Worm (Caenorhabditis elegans) whole organism, L4 larva: Measurements from ENCODE around the gene col-158.
A peak's percentile ranks its signal among the peaks of the same experiment; 100 is the strongest.

Source experiments
- D1046.2 ChIP-seq: fragments of 200-800 bp; sonication (Bioruptor generic); IDR thresholded peaks from 2 replicates; pipeline ENCODE4 v1.3.6; 2022; ENCODE audit warnings: missing genetic modification characterization, missing compliant biosample characterization
- F26F4.8 ChIP-seq: fragments of 200-800 bp; sonication (Bioruptor generic); conservative IDR thresholded peaks from 2 replicates; pipeline ENCODE4 v1.3.6; 2022; ENCODE audit warnings: missing genetic modification characterization, missing compliant biosample characterization
- F37D6.2 ChIP-seq: sonication (generic microtip); optimal IDR thresholded peaks from 2 replicates; lab custom pipeline; 2016; ENCODE audit warnings: mild to moderate bottlenecking, missing genetic modification characterization, missing compliant biosample characterization
- F49E8.2 ChIP-seq: sonication (generic microtip); optimal IDR thresholded peaks from 2 replicates; lab custom pipeline; 2016; ENCODE audit warnings: missing compliant biosample characterization, mild to moderate bottlenecking, missing genetic modification characterization, borderline replicate concordance
- Y105C5A.15 ChIP-seq: fragments of 200-800 bp; sonication (Bioruptor generic); IDR thresholded peaks from 2 replicates; pipeline ENCODE4 v1.3.6; 2022; ENCODE audit warnings: missing genetic modification characterization, missing compliant biosample characterization
- aha-1 ChIP-seq: fragments of 150-350 bp; peaks from one replicate; lab custom pipeline; 2014; ENCODE audit warnings: missing biosample characterization, missing genetic modification characterization
- attf-4 ChIP-seq: sonication (generic microtip); optimal IDR thresholded peaks from 3 replicates; lab custom pipeline; 2017; ENCODE audit warnings: missing biosample characterization, missing genetic modification characterization
- ceh-20 ChIP-seq: fragments of 200-800 bp; sonication (Bioruptor generic); IDR thresholded peaks from 2 replicates; pipeline ENCODE4 v1.3.6; 2022; ENCODE audit warnings: missing genetic modification reagents, missing genetic modification characterization, missing compliant biosample characterization
- ceh-32 ChIP-seq: sonication (generic microtip); optimal IDR thresholded peaks from 2 replicates; lab custom pipeline; 2016; ENCODE audit warnings: mild to moderate bottlenecking, missing genetic modification characterization, missing compliant biosample characterization; ENCODE audit not compliant: poor library complexity
- ceh-44 ChIP-seq: fragments of 200-800 bp; sonication (Bioruptor generic); IDR thresholded peaks from 2 replicates; pipeline ENCODE4 v1.3.6; 2022; ENCODE audit warnings: missing genetic modification reagents, missing genetic modification characterization, missing compliant biosample characterization
- ceh-62 ChIP-seq: sonication (generic microtip); optimal IDR thresholded peaks from 2 replicates; lab custom pipeline; 2017; ENCODE audit warnings: missing biosample characterization, missing genetic modification characterization
- cey-2 ChIP-seq: sonication (generic microtip); optimal IDR thresholded peaks from 3 replicates; lab custom pipeline; 2017; ENCODE audit warnings: missing genetic modification characterization, mild to moderate bottlenecking, missing compliant biosample characterization, antibody characterized with exemption, borderline replicate concordance; ENCODE audit not compliant: insufficient read depth
- daf-16 ChIP-seq, 3 experiments: sonication (generic microtip); optimal IDR thresholded peaks; 2 replicates each; lab custom pipeline; 2016 to 2017; ENCODE audit warnings: missing genetic modification characterization in 3 of 3, missing genetic modification reagents in 3 of 3, mild to moderate bottlenecking in 2 of 3, missing compliant biosample characterization in 2 of 3, missing biosample characterization in 1 of 3, moderate library complexity in 1 of 3
- daf-8 ChIP-seq: fragments of 200-800 bp; sonication (Bioruptor generic); IDR thresholded peaks from 2 replicates; pipeline ENCODE4 v1.3.6; 2022; ENCODE audit warnings: missing genetic modification characterization, missing compliant biosample characterization
- dmd-6 ChIP-seq: fragments of 200-800 bp; sonication (Bioruptor generic); IDR thresholded peaks from 2 replicates; pipeline ENCODE4 v1.3.6; 2022; ENCODE audit warnings: missing genetic modification reagents, missing genetic modification characterization, missing compliant biosample characterization
- dmd-8 ChIP-seq: fragments of 200-800 bp; sonication (Bioruptor generic); IDR thresholded peaks from 2 replicates; pipeline ENCODE4 v1.3.6; 2022; ENCODE audit warnings: missing genetic modification characterization, missing compliant biosample characterization
- dpl-1 ChIP-seq: fragments of 150-350 bp; optimal IDR thresholded peaks from 2 replicates; lab custom pipeline; 2014; ENCODE audit warnings: missing biosample characterization, missing genetic modification reagents, missing genetic modification characterization
- duxl-1 ChIP-seq: sonication (generic microtip); optimal IDR thresholded peaks from 2 replicates; lab custom pipeline; 2016; ENCODE audit warnings: mild to moderate bottlenecking, missing genetic modification characterization, moderate library complexity, missing compliant biosample characterization; ENCODE audit not compliant: poor library complexity
- fkh-10 ChIP-seq: fragments of 150-350 bp; optimal IDR thresholded peaks from 2 replicates; lab custom pipeline; 2014; ENCODE audit warnings: missing biosample characterization, missing genetic modification reagents, missing genetic modification characterization
- fos-1 ChIP-seq: fragments of 150-350 bp; optimal IDR thresholded peaks from 2 replicates; lab custom pipeline; 2014; ENCODE audit warnings: missing biosample characterization, missing genetic modification characterization
- hlh-11 ChIP-seq: fragments of 200-800 bp; sonication (Bioruptor generic); optimal IDR thresholded peaks from 2 replicates; lab custom pipeline; 2018; ENCODE audit warnings: mild to moderate bottlenecking, missing genetic modification characterization, missing compliant biosample characterization
- hlh-30 ChIP-seq: sonication (generic microtip); optimal IDR thresholded peaks from 2 replicates; lab custom pipeline; 2017; ENCODE audit warnings: antibody characterized with exemption, mild to moderate bottlenecking, missing genetic modification characterization, missing compliant biosample characterization; ENCODE audit not compliant: insufficient read depth
- hmg-1.1 ChIP-seq: fragments of 200-800 bp; sonication (Bioruptor generic); IDR thresholded peaks from 2 replicates; pipeline ENCODE4 v1.3.6; 2022; ENCODE audit warnings: missing genetic modification reagents, missing genetic modification characterization, missing compliant biosample characterization
- lin-15B ChIP-seq: fragments of 150-350 bp; sonication (generic microtip); optimal IDR thresholded peaks from 3 replicates; lab custom pipeline; 2014; ENCODE audit warnings: missing biosample characterization, missing genetic modification characterization
- lin-39 ChIP-seq: fragments of 150-350 bp; optimal IDR thresholded peaks from 2 replicates; lab custom pipeline; 2014; ENCODE audit warnings: missing biosample characterization, missing genetic modification reagents, missing genetic modification characterization
- lsy-2 ChIP-seq, 2 experiments: fragments of 150-350 bp in 1 of 2; sonication (generic microtip) in 1 of 2; optimal IDR thresholded peaks; 2 replicates each; lab custom pipeline; 2014 to 2017; ENCODE audit warnings: missing biosample characterization in 2 of 2, missing genetic modification characterization in 2 of 2
- madf-5 ChIP-seq, 2 experiments: fragments of 200-800 bp; sonication (Bioruptor generic); IDR thresholded peaks; 2 replicates each; pipeline ENCODE4 v1.3.6; 2022; ENCODE audit warnings: missing compliant biosample characterization in 2 of 2, missing genetic modification characterization in 2 of 2
- madf-9 ChIP-seq: fragments of 200-800 bp; sonication (Bioruptor generic); conservative IDR thresholded peaks from 2 replicates; pipeline ENCODE4 v1.3.6; 2022; ENCODE audit warnings: missing genetic modification reagents, missing genetic modification characterization, missing compliant biosample characterization
- mdl-1 ChIP-seq, 2 experiments: fragments of 150-350 bp in 1 of 2; sonication (generic microtip) in 1 of 2; optimal IDR thresholded peaks; 2 replicates each; lab custom pipeline; 2014 to 2017; ENCODE audit warnings: missing biosample characterization in 2 of 2, missing genetic modification characterization in 2 of 2
- mdt-29 ChIP-seq: fragments of 200-800 bp; sonication (Bioruptor generic); IDR thresholded peaks from 2 replicates; pipeline ENCODE4 v1.3.6; 2022; ENCODE audit warnings: missing genetic modification reagents, missing genetic modification characterization, missing compliant biosample characterization
- mep-1 ChIP-seq: fragments of 150-350 bp; sonication (generic microtip); optimal IDR thresholded peaks from 3 replicates; lab custom pipeline; 2014; ENCODE audit warnings: missing biosample characterization, missing genetic modification characterization
- mxl-2 ChIP-seq: fragments of 200-800 bp; sonication (Bioruptor generic); conservative IDR thresholded peaks from 2 replicates; pipeline ENCODE4 v1.3.6; 2022; ENCODE audit warnings: missing genetic modification reagents, missing genetic modification characterization, missing compliant biosample characterization
- nhr-102 ChIP-seq: sonication (generic microtip); optimal IDR thresholded peaks from 2 replicates; lab custom pipeline; 2016; ENCODE audit warnings: mild to moderate bottlenecking, missing genetic modification characterization, moderate library complexity, missing compliant biosample characterization
- nhr-111 ChIP-seq: fragments of 200-800 bp; sonication (Bioruptor generic); optimal IDR thresholded peaks from 2 replicates; lab custom pipeline; 2018; ENCODE audit warnings: mild to moderate bottlenecking, missing genetic modification characterization, missing compliant biosample characterization
- nhr-25 ChIP-seq: sonication (generic microtip); optimal IDR thresholded peaks from 2 replicates; lab custom pipeline; 2017; ENCODE audit warnings: missing genetic modification characterization, mild to moderate bottlenecking, missing compliant biosample characterization, antibody characterized with exemption, moderate library complexity, borderline replicate concordance; ENCODE audit not compliant: insufficient read depth
- nhr-41 ChIP-seq: fragments of 200-800 bp; sonication (Bioruptor generic); IDR thresholded peaks from 2 replicates; pipeline ENCODE4 v1.3.6; 2022; ENCODE audit warnings: missing genetic modification reagents, missing genetic modification characterization, missing compliant biosample characterization
- nhr-48 ChIP-seq: sonication (generic microtip); optimal IDR thresholded peaks from 2 replicates; lab custom pipeline; 2016; ENCODE audit warnings: mild to moderate bottlenecking, missing genetic modification characterization, missing compliant biosample characterization
- nhr-76 ChIP-seq: fragments of 150-350 bp; optimal IDR thresholded peaks from 2 replicates; lab custom pipeline; 2014; ENCODE audit warnings: missing biosample characterization, missing genetic modification characterization
- pha-4 ChIP-seq, 2 experiments: fragments of 150-350 bp in 1 of 2; fragments of 200-800 bp in 1 of 2; sonication (Bioruptor generic) in 1 of 2; IDR thresholded peaks in 1 of 2; optimal IDR thresholded peaks in 1 of 2; 2 replicates each; pipeline versions ENCODE4 v1.3.6 to Lab custom; 2014 to 2022; ENCODE audit warnings: missing genetic modification characterization in 2 of 2, missing genetic modification reagents in 2 of 2, missing biosample characterization in 1 of 2, missing compliant biosample characterization in 1 of 2
- saeg-2 ChIP-seq: fragments of 200-800 bp; sonication (Bioruptor generic); IDR thresholded peaks from 2 replicates; pipeline ENCODE4 v1.3.6; 2022; ENCODE audit warnings: missing genetic modification reagents, missing genetic modification characterization, missing compliant biosample characterization
- set-16 ChIP-seq: fragments of 200-800 bp; sonication (Bioruptor generic); IDR thresholded peaks from 2 replicates; pipeline ENCODE4 v1.3.6; 2022; ENCODE audit warnings: missing genetic modification reagents, missing genetic modification characterization, missing compliant biosample characterization
- snpc-1.2 ChIP-seq: fragments of 200-800 bp; sonication (Bioruptor generic); IDR thresholded peaks from 2 replicates; pipeline ENCODE4 v1.3.6; 2022; ENCODE audit warnings: missing genetic modification reagents, missing genetic modification characterization, missing compliant biosample characterization
- snpc-4 ChIP-seq: fragments of 150-350 bp; optimal IDR thresholded peaks from 2 replicates; lab custom pipeline; 2014; ENCODE audit warnings: missing biosample characterization, missing genetic modification characterization
- spr-1 ChIP-seq: sonication (generic microtip); optimal IDR thresholded peaks from 2 replicates; lab custom pipeline; 2016; ENCODE audit warnings: mild to moderate bottlenecking, missing genetic modification characterization, missing compliant biosample characterization
- tag-97 ChIP-seq: fragments of 200-800 bp; sonication (Bioruptor generic); IDR thresholded peaks from 2 replicates; pipeline ENCODE4 v1.3.6; 2022; ENCODE audit warnings: missing genetic modification characterization, missing compliant biosample characterization
- unc-39 ChIP-seq: sonication (generic microtip); optimal IDR thresholded peaks from 2 replicates; lab custom pipeline; 2017; ENCODE audit warnings: missing biosample characterization, missing genetic modification characterization
- vab-7 ChIP-seq: fragments of 200-800 bp; sonication (Bioruptor generic); IDR thresholded peaks from 2 replicates; pipeline ENCODE4 v1.3.6; 2022; ENCODE audit warnings: missing genetic modification reagents, missing genetic modification characterization, missing compliant biosample characterization
- zfp-2 ChIP-seq: sonication (generic microtip); optimal IDR thresholded peaks from 2 replicates; lab custom pipeline; 2016; ENCODE audit warnings: mild to moderate bottlenecking, missing genetic modification characterization, missing compliant biosample characterization
- zip-2 ChIP-seq: fragments of 150-350 bp; optimal IDR thresholded peaks from 2 replicates; lab custom pipeline; 2014; ENCODE audit warnings: missing biosample characterization, missing genetic modification characterization
- ztf-7 ChIP-seq: fragments of 150-350 bp; optimal IDR thresholded peaks from 2 replicates; lab custom pipeline; 2014; ENCODE audit warnings: missing biosample characterization, missing genetic modification characterization

The col-158 gene

DNA sequence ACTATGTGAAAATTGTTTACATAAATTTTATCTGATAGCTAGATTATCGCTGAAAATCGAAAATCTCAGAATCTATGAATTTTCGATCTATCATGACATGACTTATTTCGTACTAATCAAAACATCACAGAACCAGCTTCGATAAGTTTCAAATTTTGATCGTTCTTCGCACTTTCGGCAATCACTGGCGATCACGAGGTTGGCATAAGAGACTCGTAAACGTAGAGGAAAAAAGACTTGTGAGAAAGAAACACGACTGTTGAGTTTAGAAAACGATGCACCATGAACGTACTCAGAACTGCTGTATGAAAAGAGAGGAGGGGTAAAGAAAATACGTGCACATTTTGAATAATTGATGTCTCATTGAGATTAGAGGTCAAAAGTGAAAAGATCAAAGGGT is 5.4 kb upstream of the col-158 start (continued):
- no peak for TF ChIP-seq ceh-44 (GFP tag; lab: Robert Waterston, UW)
- TF ChIP-seq nhr-41 (GFP tag; lab: Robert Waterston, UW) = peak; percentile 57; the same call in 1 of the 2 replicates
- no peak for TF ChIP-seq nhr-76 (tag; lab: Kevin White, UChicago)
- no peak for TF ChIP-seq madf-9 (GFP tag; lab: Robert Waterston, UW)
- peak; percentile 60 for TF ChIP-seq nhr-102 (tag; lab: Kevin White, UChicago)
- no peak for TF ChIP-seq ztf-7 (tag; lab: Kevin White, UChicago)
- TF ChIP-seq mep-1 = peak; percentile 79
- no peak for TF ChIP-seq ceh-62 (tag; lab: Kevin White, UChicago)
- TF ChIP-seq daf-8 (GFP tag; lab: Robert Waterston, UW) = no peak
- peak; percentile 30 for TF ChIP-seq cey-2 (tag; lab: Kevin White, UChicago)
- TF ChIP-seq lin-39 (tag; lab: Kevin White, UChicago) = no peak
- TF ChIP-seq hlh-30 (tag; lab: Kevin White, UChicago) = peak; percentile 95
- TF ChIP-seq pha-4 (GFP tag; IDR thresholded peaks at IDR 0.05; lab: Robert Waterston, UW) = no peak; the same call in 1 of the 2 replicates
- TF ChIP-seq pha-4 (tag; optimal IDR thresholded peaks at IDR 0.05; lab: Kevin White, UChicago) = peak; percentile 54
- TF ChIP-seq lsy-2 (tag; optimal IDR thresholded peaks at IDR 0.05; lab: Kevin White, UChicago) = peak in 1 of 2 experiments; percentile 76
- TF ChIP-seq spr-1 (tag; lab: Kevin White, UChicago) = peak; percentile 1
- TF ChIP-seq zfp-2 (tag; lab: Kevin White, UChicago) = no peak
- no peak for TF ChIP-seq dmd-8
- TF ChIP-seq F26F4.8 (GFP tag; lab: Robert Waterston, UW) = no peak
- no peak for TF ChIP-seq D1046.2
- no peak for TF ChIP-seq duxl-1 (tag; lab: Kevin White, UChicago)
- TF ChIP-seq lin-15B (tag; lab: Kevin White, UChicago) = no peak
- TF ChIP-seq mdl-1 (tag; optimal IDR thresholded peaks at IDR 0.05; lab: Kevin White, UChicago) = peak in 1 of 2 experiments; percentile 81
- TF ChIP-seq fos-1 = no peak
- TF ChIP-seq vab-7 (GFP tag; lab: Robert Waterston, UW) = no peak
- TF ChIP-seq attf-4 (tag; lab: Kevin White, UChicago) = no peak
- TF ChIP-seq F49E8.2 = no peak
- peak; percentile 96 for TF ChIP-seq hlh-11 (tag; lab: Kevin White, UChicago)
- peak; percentile 35 for TF ChIP-seq dpl-1 (GFP tag; lab: Kevin White, UChicago)
- no peak for TF ChIP-seq nhr-25 (tag; lab: Kevin White, UChicago)
- no peak for TF ChIP-seq mxl-2 (GFP tag; lab: Robert Waterston, UW)
- peak; percentile 99 for TF ChIP-seq aha-1
- TF ChIP-seq set-16 (GFP tag; lab: Robert Waterston, UW) = no peak
- TF ChIP-seq dmd-6 (GFP tag; lab: Robert Waterston, UW) = peak; percentile 95
- no peak for TF ChIP-seq zip-2 (tag; lab: Kevin White, UChicago)
- TF ChIP-seq hmg-1.1 (GFP tag; lab: Robert Waterston, UW) = peak; percentile 43
- no peak for TF ChIP-seq nhr-111 (GFP tag; lab: Kevin White, UChicago)
- TF ChIP-seq madf-5 (GFP tag; IDR thresholded peaks at IDR 0.05; lab: Robert Waterston, UW) = no peak
- TF ChIP-seq fkh-10 (GFP tag; lab: Kevin White, UChicago) = no peak
- TF ChIP-seq ceh-20 (GFP tag; lab: Robert Waterston, UW) = peak; percentile 63; the same call in 1 of the 2 replicates
- TF ChIP-seq mdt-29 (GFP tag; lab: Robert Waterston, UW) = peak; percentile 90
- peak in 1 of 2 experiments; percentile 52 for TF ChIP-seq daf-16 (GFP tag; optimal IDR thresholded peaks at IDR 0.05; lab: Kevin White, UChicago)
- TF ChIP-seq daf-16 (tag; optimal IDR thresholded peaks at IDR 0.05; lab: Kevin White, UChicago) = peak; percentile 89
- TF ChIP-seq unc-39 (tag; lab: Kevin White, UChicago) = no peak
- TF ChIP-seq snpc-4 = no peak
- TF ChIP-seq snpc-1.2 (GFP tag; lab: Robert Waterston, UW) = no peak
- TF ChIP-seq nhr-48 (tag; lab: Kevin White, UChicago) = peak; percentile 95
- no peak for TF ChIP-seq Y105C5A.15
- no peak for TF ChIP-seq F37D6.2 (tag; lab: Kevin White, UChicago)
- TF ChIP-seq tag-97 (GFP tag; lab: Robert Waterston, UW) = no peak
- no peak for TF ChIP-seq ceh-32 (tag; lab: Kevin White, UChicago)
- TF ChIP-seq saeg-2 (GFP tag; lab: Robert Waterston, UW) = no peak
